Worm (Caenorhabditis elegans): ENCODE measurements around the gene srv-31.

ce11 chrIV:6299523-6299922, 27.7 kb upstream of the srv-31 start:
- no peak for TF ChIP-seq elt-3 (tag; optimal IDR thresholded peaks at IDR 0.05)
- TF ChIP-seq unc-39 (tag; optimal IDR thresholded peaks at IDR 0.05): no peak
- no peak for TF ChIP-seq ceh-43 (GFP tag; optimal IDR thresholded peaks at IDR 0.05)
- no peak for TF ChIP-seq snpc-4 (tag; optimal IDR thresholded peaks at IDR 0.05)
- no peak for TF ChIP-seq nhr-237 (tag; optimal IDR thresholded peaks at IDR 0.05)
- no peak for TF ChIP-seq lsy-2 (tag; optimal IDR thresholded peaks at IDR 0.05)
- no peak for TF ChIP-seq unc-62 (GFP tag; optimal IDR thresholded peaks at IDR 0.05)
- TF ChIP-seq pha-4 (tag; optimal IDR thresholded peaks at IDR 0.05): no peak
- no peak for TF ChIP-seq ztf-11 (tag; optimal IDR thresholded peaks at IDR 0.05)
- TF ChIP-seq elt-1 (tag; optimal IDR thresholded peaks at IDR 0.05; ENCODE audit: borderline replicate concordance, insufficient read depth): no peak
